Worm (Caenorhabditis elegans) whole organism, late embryonic: ENCODE data around the gene fbxa-184.

ENCODE experiments used
- F13H6.1 ChIP-seq: sonication (generic microtip); optimal IDR thresholded peaks from 2 replicates; lab custom pipeline; 2016; ENCODE audit warnings: missing genetic modification characterization, missing compliant biosample characterization
- lim-6 ChIP-seq: sonication (generic microtip); optimal IDR thresholded peaks from 2 replicates; lab custom pipeline; 2016; ENCODE audit warnings: missing genetic modification characterization, missing compliant biosample characterization
- pha-4 ChIP-seq: fragments of 150-350 bp; optimal IDR thresholded peaks from 2 replicates; lab custom pipeline; 2018; ENCODE audit warnings: missing biosample characterization, missing genetic modification reagents, missing genetic modification characterization
- syd-9 ChIP-seq: sonication (generic microtip); optimal IDR thresholded peaks from 2 replicates; lab custom pipeline; 2016; ENCODE audit warnings: mild to moderate bottlenecking, missing genetic modification characterization, moderate library complexity, missing compliant biosample characterization

ce11 chrII:1722394-1722793 lies 12.3 kb downstream of the fbxa-184 start, which contains the start of the genes fbxb-5 and btb-8:
- TF ChIP-seq pha-4 (tag; lab: Kevin White, UChicago) (no peak), lim-6 (tag; lab: Kevin White, UChicago) (no peak), syd-9 (tag; lab: Kevin White, UChicago) (no peak), F13H6.1 (tag; lab: Kevin White, UChicago) (no peak)
